Fruit fly (Drosophila melanogaster): ENCODE data around the gene CG14079.

Gene CG14079

DNA sequence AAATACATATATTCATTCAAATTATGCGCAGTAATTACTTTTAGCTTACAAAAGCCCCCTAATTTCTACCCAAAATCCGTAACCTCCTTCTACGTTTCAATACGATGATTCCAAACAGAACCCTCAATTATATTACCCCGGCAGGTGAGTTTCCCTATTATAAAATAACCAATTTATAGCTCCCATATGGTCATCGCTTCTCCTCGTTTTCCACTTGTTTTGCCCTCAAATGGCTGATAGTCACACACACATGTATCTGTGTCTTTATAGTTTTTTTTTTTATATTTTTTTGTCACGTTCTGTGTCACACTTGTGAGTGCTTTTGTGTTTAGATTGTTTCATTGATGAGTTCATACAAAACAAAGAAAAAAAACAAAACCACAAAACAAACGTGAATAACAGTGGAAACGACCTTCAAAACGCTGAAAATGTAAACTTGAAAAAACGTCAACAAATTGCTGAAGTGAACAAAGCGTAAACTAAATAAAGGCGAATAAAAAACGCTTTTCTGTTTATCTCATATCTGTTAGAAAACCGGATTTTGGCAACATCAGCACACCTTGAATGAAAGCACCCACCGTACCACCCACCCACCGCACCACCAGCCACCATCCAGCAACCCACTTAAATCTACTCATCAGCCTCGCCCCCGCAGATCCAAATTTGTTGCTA is 26.5 kb upstream of the CG14079 start:
- TF ChIP-seq insv (optimal IDR thresholded peaks at IDR 0.05), result no peak
- TF ChIP-seq Sin3A (optimal IDR thresholded peaks at IDR 0.05), result no peak
- no peak for TF ChIP-seq psq (optimal IDR thresholded peaks at IDR 0.05)
- TF ChIP-seq Myc (optimal IDR thresholded peaks at IDR 0.05), result no peak

- TF ChIP-seq ttk (optimal IDR thresholded peaks at IDR 0.05) (no peak), insv (optimal IDR thresholded peaks at IDR 0.05) (no peak), h (optimal IDR thresholded peaks at IDR 0.05) (no peak), Myc (optimal IDR thresholded peaks at IDR 0.05) (no peak), Sin3A (optimal IDR thresholded peaks at IDR 0.05) (no peak), psq (optimal IDR thresholded peaks at IDR 0.05) (no peak)
Observed at dm6 chr3L:19072177-19072603, 25.6 kb upstream of the CG14079 start.

- TF ChIP-seq ttk (optimal IDR thresholded peaks at IDR 0.05) (no peak), Myc (optimal IDR thresholded peaks at IDR 0.05) (no peak)
Observed at dm6 chr3L:19073029-19073908, 24.5 kb upstream of the CG14079 start.

dm6 chr3L:19073909-19074239 is 23.9 kb upstream of the CG14079 start:
- TF ChIP-seq h (optimal IDR thresholded peaks at IDR 0.05) (no peak), ttk (optimal IDR thresholded peaks at IDR 0.05) (no peak), insv (optimal IDR thresholded peaks at IDR 0.05) (no peak)

DNA sequence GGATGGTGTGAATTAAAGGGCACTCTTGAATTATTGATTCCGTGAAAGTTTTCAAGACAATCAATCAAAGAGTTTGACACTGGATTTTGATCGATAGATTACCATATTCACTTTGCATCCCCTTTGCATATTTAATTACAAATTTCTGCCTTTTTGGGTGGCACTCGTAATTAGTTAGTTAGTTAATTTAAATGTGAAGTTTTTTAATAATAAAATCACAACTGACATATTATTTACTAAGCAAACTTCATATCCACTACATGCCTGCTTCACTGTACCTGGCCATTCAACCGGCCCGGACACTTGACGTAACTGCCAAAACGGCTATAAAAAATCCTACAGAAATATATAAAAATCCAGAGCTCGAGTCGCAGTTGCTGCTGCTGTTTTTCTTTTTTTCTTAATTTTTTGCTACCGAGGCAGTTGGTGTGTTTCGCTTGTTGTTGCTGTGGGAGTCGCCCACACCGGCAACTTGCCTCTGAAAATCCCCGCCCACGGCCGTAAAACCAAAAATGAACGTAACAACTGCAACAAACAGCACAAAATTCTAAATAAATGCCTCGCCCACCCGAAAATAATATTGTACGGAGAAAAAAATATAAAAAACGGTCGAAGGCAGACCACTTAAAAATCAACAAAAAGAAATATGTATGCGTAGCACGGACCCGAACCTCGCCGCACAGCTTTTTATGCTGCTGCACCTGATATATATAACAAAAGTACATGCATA is 23.0 kb upstream of the CG14079 start:
- TF ChIP-seq ttk (optimal IDR thresholded peaks at IDR 0.05), result no peak
- TF ChIP-seq psq (optimal IDR thresholded peaks at IDR 0.05), result no peak
- no peak for TF ChIP-seq insv (optimal IDR thresholded peaks at IDR 0.05)
- TF ChIP-seq h (optimal IDR thresholded peaks at IDR 0.05), result no peak
- no peak for TF ChIP-seq Sin3A (optimal IDR thresholded peaks at IDR 0.05)
- no peak for TF ChIP-seq Myc (optimal IDR thresholded peaks at IDR 0.05)

dm6 chr3L:19075976-19076375 is 21.8 kb upstream of the CG14079 start:
- TF ChIP-seq Myc (optimal IDR thresholded peaks at IDR 0.05) (no peak), h (optimal IDR thresholded peaks at IDR 0.05) (no peak), insv (optimal IDR thresholded peaks at IDR 0.05) (no peak), Sin3A (optimal IDR thresholded peaks at IDR 0.05) (no peak), psq (optimal IDR thresholded peaks at IDR 0.05) (no peak), ttk (optimal IDR thresholded peaks at IDR 0.05) (no peak)

dm6 chr3L:19078444-19078843 is 19.4 kb upstream of the CG14079 start:
- TF ChIP-seq Sin3A (optimal IDR thresholded peaks at IDR 0.05) (no peak), ttk (optimal IDR thresholded peaks at IDR 0.05) (no peak), psq (optimal IDR thresholded peaks at IDR 0.05) (no peak), insv (optimal IDR thresholded peaks at IDR 0.05) (no peak), Myc (optimal IDR thresholded peaks at IDR 0.05) (no peak), h (optimal IDR thresholded peaks at IDR 0.05) (no peak)

DNA sequence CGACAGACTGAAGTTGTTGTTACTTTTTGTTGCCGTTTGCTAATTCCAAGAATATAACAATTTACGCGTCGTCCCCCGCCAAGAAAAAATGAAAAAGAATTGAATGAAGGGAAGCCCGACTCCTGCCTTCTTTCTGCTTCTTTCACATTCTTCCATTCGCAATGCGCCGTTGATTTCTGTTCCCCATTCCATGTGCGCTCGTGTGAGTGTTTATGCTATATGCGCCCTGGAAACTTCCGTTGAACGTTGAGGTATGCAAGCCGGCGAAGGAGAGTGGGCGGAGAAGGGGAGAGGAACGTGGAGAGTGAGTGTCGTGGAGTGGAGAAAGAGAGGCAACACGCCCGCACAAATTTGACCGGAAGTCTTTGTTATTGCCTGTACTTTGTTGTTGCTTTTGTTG is 18.7 kb upstream of the CG14079 start:
- TF ChIP-seq ttk (optimal IDR thresholded peaks at IDR 0.05) (no peak), Myc (optimal IDR thresholded peaks at IDR 0.05) (no peak), insv (optimal IDR thresholded peaks at IDR 0.05) (no peak), psq (optimal IDR thresholded peaks at IDR 0.05) (no peak), h (optimal IDR thresholded peaks at IDR 0.05) (no peak), Sin3A (optimal IDR thresholded peaks at IDR 0.05) (no peak)

dm6 chr3L:19079798-19080691 is 17.8 kb upstream of the CG14079 start:
- TF ChIP-seq h (optimal IDR thresholded peaks at IDR 0.05) (no peak), psq (optimal IDR thresholded peaks at IDR 0.05) (no peak), Myc (optimal IDR thresholded peaks at IDR 0.05) (no peak), insv (optimal IDR thresholded peaks at IDR 0.05) (no peak), Sin3A (optimal IDR thresholded peaks at IDR 0.05) (no peak), ttk (optimal IDR thresholded peaks at IDR 0.05) (no peak)

dm6 chr3L:19080926-19081700 is 16.7 kb upstream of the CG14079 start:
- no peak for TF ChIP-seq Myc (optimal IDR thresholded peaks at IDR 0.05)
- no peak for TF ChIP-seq h (optimal IDR thresholded peaks at IDR 0.05)
- no peak for TF ChIP-seq insv (optimal IDR thresholded peaks at IDR 0.05)
- TF ChIP-seq Sin3A (optimal IDR thresholded peaks at IDR 0.05), result no peak
- TF ChIP-seq psq (optimal IDR thresholded peaks at IDR 0.05), result no peak
- TF ChIP-seq ttk (optimal IDR thresholded peaks at IDR 0.05), result no peak

dm6 chr3L:19083126-19083525 is 14.7 kb upstream of the CG14079 start:
- TF ChIP-seq Sin3A (optimal IDR thresholded peaks at IDR 0.05) (no peak), insv (optimal IDR thresholded peaks at IDR 0.05) (no peak), ttk (optimal IDR thresholded peaks at IDR 0.05) (no peak), h (optimal IDR thresholded peaks at IDR 0.05) (no peak), Myc (optimal IDR thresholded peaks at IDR 0.05) (no peak), psq (optimal IDR thresholded peaks at IDR 0.05) (no peak)

All from Kc167 (cell line).